Worm (Caenorhabditis elegans) whole organism, L4 larva: ENCODE results near the gene T25B9.12.

Experiments used
- D1046.2 ChIP-seq: fragments of 200-800 bp; sonication (Bioruptor generic); IDR thresholded peaks from 2 replicates; pipeline ENCODE4 v1.3.6; 2022; ENCODE audit warnings: missing genetic modification characterization, missing compliant biosample characterization
- F37D6.2 ChIP-seq: sonication (generic microtip); optimal IDR thresholded peaks from 2 replicates; lab custom pipeline; 2016; ENCODE audit warnings: mild to moderate bottlenecking, missing genetic modification characterization, missing compliant biosample characterization
- T26A8.4 ChIP-seq: fragments of 200-800 bp; sonication (Bioruptor generic); IDR thresholded peaks from 2 replicates; pipeline ENCODE4 v1.3.6; 2022; ENCODE audit warnings: missing genetic modification characterization, missing compliant biosample characterization
- Y105C5A.15 ChIP-seq: fragments of 200-800 bp; sonication (Bioruptor generic); IDR thresholded peaks from 2 replicates; pipeline ENCODE4 v1.3.6; 2022; ENCODE audit warnings: missing genetic modification characterization, missing compliant biosample characterization
- Y48G9A.11 ChIP-seq: fragments of 200-800 bp; sonication (Bioruptor generic); IDR thresholded peaks from 2 replicates; pipeline ENCODE4 v1.3.6; 2022; ENCODE audit warnings: missing genetic modification reagents, missing genetic modification characterization, missing compliant biosample characterization
- Y5F2A.4 ChIP-seq: fragments of 200-800 bp; sonication (Bioruptor generic); optimal IDR thresholded peaks from 2 replicates; lab custom pipeline; 2018; ENCODE audit warnings: mild to moderate bottlenecking, missing genetic modification characterization, missing compliant biosample characterization
- ZK337.2 ChIP-seq: fragments of 200-800 bp; sonication (Bioruptor generic); IDR thresholded peaks from 2 replicates; pipeline ENCODE4 v1.3.6; 2022; ENCODE audit warnings: missing genetic modification reagents, missing genetic modification characterization, missing compliant biosample characterization
- ZK546.5 ChIP-seq, 2 experiments: sonication (generic microtip); optimal IDR thresholded peaks; 2 replicates each; lab custom pipeline; 2017; ENCODE audit warnings: missing biosample characterization in 2 of 2, missing genetic modification characterization in 2 of 2
- aha-1 ChIP-seq: fragments of 150-350 bp; peaks from one replicate; lab custom pipeline; 2014; ENCODE audit warnings: missing biosample characterization, missing genetic modification characterization
- aly-2 ChIP-seq: sonication (generic microtip); optimal IDR thresholded peaks from 2 replicates; lab custom pipeline; 2018; ENCODE audit warnings: missing biosample characterization, missing genetic modification characterization
- arid-1 ChIP-seq: fragments of 200-800 bp; sonication (Bioruptor generic); conservative IDR thresholded peaks from 2 replicates; pipeline ENCODE4 v1.3.6; 2022; ENCODE audit warnings: missing genetic modification reagents, missing genetic modification characterization, missing compliant biosample characterization
- ceh-62 ChIP-seq: sonication (generic microtip); optimal IDR thresholded peaks from 2 replicates; lab custom pipeline; 2017; ENCODE audit warnings: missing biosample characterization, missing genetic modification characterization
- ces-1 ChIP-seq: fragments of 150-350 bp; sonication (generic microtip); optimal IDR thresholded peaks from 4 replicates; lab custom pipeline; 2014; ENCODE audit warnings: missing biosample characterization, missing genetic modification reagents, missing genetic modification characterization
- daf-16 ChIP-seq, 3 experiments: sonication (generic microtip); optimal IDR thresholded peaks; 2 replicates each; lab custom pipeline; 2016 to 2017; ENCODE audit warnings: missing genetic modification characterization in 3 of 3, missing genetic modification reagents in 3 of 3, mild to moderate bottlenecking in 2 of 3, missing compliant biosample characterization in 2 of 3, missing biosample characterization in 1 of 3, moderate library complexity in 1 of 3
- dmd-6 ChIP-seq: fragments of 200-800 bp; sonication (Bioruptor generic); IDR thresholded peaks from 2 replicates; pipeline ENCODE4 v1.3.6; 2022; ENCODE audit warnings: missing genetic modification reagents, missing genetic modification characterization, missing compliant biosample characterization
- dmd-9 ChIP-seq: fragments of 200-800 bp; sonication (Bioruptor generic); IDR thresholded peaks from 2 replicates; pipeline ENCODE4 v1.3.6; 2022; ENCODE audit warnings: missing genetic modification reagents, missing genetic modification characterization, missing compliant biosample characterization
- duxl-1 ChIP-seq: sonication (generic microtip); optimal IDR thresholded peaks from 2 replicates; lab custom pipeline; 2016; ENCODE audit warnings: mild to moderate bottlenecking, missing genetic modification characterization, moderate library complexity, missing compliant biosample characterization; ENCODE audit not compliant: poor library complexity
- dve-1 ChIP-seq: sonication (generic microtip); optimal IDR thresholded peaks from 2 replicates; lab custom pipeline; 2017; ENCODE audit warnings: antibody characterized with exemption, mild to moderate bottlenecking, missing genetic modification characterization, missing compliant biosample characterization; ENCODE audit not compliant: insufficient read depth
- egl-27 ChIP-seq: sonication (generic microtip); optimal IDR thresholded peaks from 3 replicates; lab custom pipeline; 2017; ENCODE audit warnings: missing biosample characterization, missing genetic modification reagents, missing genetic modification characterization
- hif-1 ChIP-seq, 2 experiments: sonication (generic microtip); optimal IDR thresholded peaks; 2 replicates each; lab custom pipeline; 2016 to 2017; ENCODE audit warnings: missing compliant biosample characterization in 2 of 2, missing genetic modification characterization in 2 of 2, missing genetic modification reagents in 2 of 2, missing genotype in 2 of 2, mild to moderate bottlenecking in 1 of 2
- lin-29 ChIP-seq: fragments of 200-800 bp; sonication (Bioruptor generic); IDR thresholded peaks from 2 replicates; pipeline ENCODE4 v1.3.6; 2022; ENCODE audit warnings: missing genetic modification reagents, missing genetic modification characterization, missing compliant biosample characterization
- madf-5 ChIP-seq, 2 experiments: fragments of 200-800 bp; sonication (Bioruptor generic); IDR thresholded peaks; 2 replicates each; pipeline ENCODE4 v1.3.6; 2022; ENCODE audit warnings: missing compliant biosample characterization in 2 of 2, missing genetic modification characterization in 2 of 2
- mes-2 ChIP-seq: sonication (generic microtip); optimal IDR thresholded peaks from 2 replicates; lab custom pipeline; 2016; ENCODE audit warnings: missing genotype, mild to moderate bottlenecking, missing genetic modification characterization, missing compliant biosample characterization; ENCODE audit not compliant: poor library complexity, severe bottlenecking
- nhr-10 ChIP-seq: fragments of 150-350 bp; optimal IDR thresholded peaks from 2 replicates; lab custom pipeline; 2014; ENCODE audit warnings: missing biosample characterization, missing genetic modification characterization
- nhr-111 ChIP-seq: fragments of 200-800 bp; sonication (Bioruptor generic); optimal IDR thresholded peaks from 2 replicates; lab custom pipeline; 2018; ENCODE audit warnings: mild to moderate bottlenecking, missing genetic modification characterization, missing compliant biosample characterization
- nhr-25 ChIP-seq: sonication (generic microtip); optimal IDR thresholded peaks from 2 replicates; lab custom pipeline; 2017; ENCODE audit warnings: missing genetic modification characterization, mild to moderate bottlenecking, missing compliant biosample characterization, antibody characterized with exemption, moderate library complexity, borderline replicate concordance; ENCODE audit not compliant: insufficient read depth
- nhr-41 ChIP-seq: fragments of 200-800 bp; sonication (Bioruptor generic); IDR thresholded peaks from 2 replicates; pipeline ENCODE4 v1.3.6; 2022; ENCODE audit warnings: missing genetic modification reagents, missing genetic modification characterization, missing compliant biosample characterization
- nhr-76 ChIP-seq: fragments of 150-350 bp; optimal IDR thresholded peaks from 2 replicates; lab custom pipeline; 2014; ENCODE audit warnings: missing biosample characterization, missing genetic modification characterization
- nhr-77 ChIP-seq: fragments of 150-350 bp; optimal IDR thresholded peaks from 2 replicates; lab custom pipeline; 2014; ENCODE audit warnings: missing biosample characterization, missing genetic modification characterization
- pha-4 ChIP-seq, 2 experiments: fragments of 150-350 bp in 1 of 2; fragments of 200-800 bp in 1 of 2; sonication (Bioruptor generic) in 1 of 2; IDR thresholded peaks in 1 of 2; optimal IDR thresholded peaks in 1 of 2; 2 replicates each; pipeline versions ENCODE4 v1.3.6 to Lab custom; 2014 to 2022; ENCODE audit warnings: missing genetic modification characterization in 2 of 2, missing genetic modification reagents in 2 of 2, missing biosample characterization in 1 of 2, missing compliant biosample characterization in 1 of 2
- php-3 ChIP-seq: fragments of 200-800 bp; sonication (Bioruptor generic); IDR thresholded peaks from 2 replicates; pipeline ENCODE4 v1.3.6; 2022; ENCODE audit warnings: missing genetic modification reagents, missing genetic modification characterization, missing compliant biosample characterization
- rbr-2 ChIP-seq: sonication (generic microtip); optimal IDR thresholded peaks from 2 replicates; lab custom pipeline; 2016; ENCODE audit warnings: missing genotype, missing genetic modification characterization, missing compliant biosample characterization
- skn-1 ChIP-seq: fragments of 150-350 bp; optimal IDR thresholded peaks from 2 replicates; lab custom pipeline; 2014; ENCODE audit warnings: missing biosample characterization, missing genetic modification characterization
- snpc-1.2 ChIP-seq: fragments of 200-800 bp; sonication (Bioruptor generic); IDR thresholded peaks from 2 replicates; pipeline ENCODE4 v1.3.6; 2022; ENCODE audit warnings: missing genetic modification reagents, missing genetic modification characterization, missing compliant biosample characterization
- tag-97 ChIP-seq: fragments of 200-800 bp; sonication (Bioruptor generic); IDR thresholded peaks from 2 replicates; pipeline ENCODE4 v1.3.6; 2022; ENCODE audit warnings: missing genetic modification characterization, missing compliant biosample characterization
- unc-39 ChIP-seq: sonication (generic microtip); optimal IDR thresholded peaks from 2 replicates; lab custom pipeline; 2017; ENCODE audit warnings: missing biosample characterization, missing genetic modification characterization
- unc-62 ChIP-seq, 3 experiments: fragments of 150-350 bp in 1 of 3; sonication (generic microtip); optimal IDR thresholded peaks in 2 of 3; peaks in 1 of 3; 1 replicate in 1 of 3; 2 replicates in 2 of 3; lab custom pipeline; 2014 to 2017; ENCODE audit warnings: missing biosample characterization in 3 of 3, missing genetic modification characterization in 3 of 3, missing genetic modification reagents in 3 of 3, missing genotype in 1 of 3
- zfp-2 ChIP-seq: sonication (generic microtip); optimal IDR thresholded peaks from 2 replicates; lab custom pipeline; 2016; ENCODE audit warnings: mild to moderate bottlenecking, missing genetic modification characterization, missing compliant biosample characterization
- ztf-11 ChIP-seq: fragments of 150-350 bp; optimal IDR thresholded peaks from 2 replicates; lab custom pipeline; 2014; ENCODE audit warnings: missing biosample characterization, missing genetic modification characterization
- ztf-7 ChIP-seq: fragments of 150-350 bp; optimal IDR thresholded peaks from 2 replicates; lab custom pipeline; 2014; ENCODE audit warnings: missing biosample characterization, missing genetic modification characterization

The T25B9.12 gene

ce11 chrIV:10765053-10765452, at the start of gene T25B9.12:
Gene T25B9.12 (plus strand): TSS chrIV:10765353.
- TF ChIP-seq dve-1 (tag; lab: Kevin White, UChicago) = no peak
- no peak for TF ChIP-seq Y5F2A.4 (GFP tag; lab: Kevin White, UChicago)
- TF ChIP-seq ZK337.2 (GFP tag; lab: Robert Waterston, UW) = no peak
- no peak for TF ChIP-seq php-3 (GFP tag; lab: Robert Waterston, UW)
- no peak for TF ChIP-seq Y48G9A.11 (GFP tag; lab: Robert Waterston, UW)
- TF ChIP-seq dmd-9 (GFP tag; lab: Robert Waterston, UW) = no peak
- no peak for TF ChIP-seq duxl-1 (tag; lab: Kevin White, UChicago)
- no peak for TF ChIP-seq ceh-62 (tag; lab: Kevin White, UChicago)
- no peak for TF ChIP-seq daf-16 (GFP tag; optimal IDR thresholded peaks at IDR 0.05; lab: Kevin White, UChicago)
- TF ChIP-seq daf-16 (tag; optimal IDR thresholded peaks at IDR 0.05; lab: Kevin White, UChicago) = no peak
- no peak for TF ChIP-seq arid-1 (GFP tag; lab: Robert Waterston, UW)
- no peak for TF ChIP-seq tag-97 (GFP tag; lab: Robert Waterston, UW)
- no peak for TF ChIP-seq nhr-41
- no peak for TF ChIP-seq skn-1 (tag; lab: Kevin White, UChicago)
- no peak for TF ChIP-seq nhr-10 (tag; lab: Kevin White, UChicago)

ce11 chrIV:10716348-10716747, 48.8 kb upstream of the T25B9.12 start, which contains the start of gene ncx-3:
Gene ncx-3 (plus strand): TSS chrIV:10716648.
- TF ChIP-seq mes-2 (tag; lab: Kevin White, UChicago) = no peak
- no peak for TF ChIP-seq dmd-6 (GFP tag; lab: Robert Waterston, UW)
- no peak for TF ChIP-seq dve-1 (tag; lab: Kevin White, UChicago)
- peak in 1 of 2 experiments; percentile 74 for TF ChIP-seq unc-62 (GFP tag; optimal IDR thresholded peaks at IDR 0.05 in 1 of 2; lab: Kevin White, UChicago)
- no peak for TF ChIP-seq unc-62 (tag; optimal IDR thresholded peaks at IDR 0.05; lab: Kevin White, UChicago)
- no peak for TF ChIP-seq Y48G9A.11 (GFP tag; lab: Robert Waterston, UW)

ce11 chrIV:10718075-10718474, 47.1 kb upstream of the T25B9.12 start:
- TF ChIP-seq snpc-1.2 (GFP tag; lab: Robert Waterston, UW) = no peak
- TF ChIP-seq arid-1 (GFP tag; lab: Robert Waterston, UW) = no peak
- no peak for TF ChIP-seq ZK546.5 (tag; optimal IDR thresholded peaks at IDR 0.05; lab: Kevin White, UChicago)
- no peak for TF ChIP-seq rbr-2 (tag; lab: Kevin White, UChicago)
- no peak for TF ChIP-seq madf-5 (GFP tag; IDR thresholded peaks at IDR 0.05; lab: Robert Waterston, UW)
- no peak for TF ChIP-seq F37D6.2
- TF ChIP-seq ces-1 (GFP tag; lab: Kevin White, UChicago) = no peak
- TF ChIP-seq egl-27 = no peak
- TF ChIP-seq pha-4 (GFP tag; IDR thresholded peaks at IDR 0.05; lab: Robert Waterston, UW) = no peak
- TF ChIP-seq pha-4 (tag; optimal IDR thresholded peaks at IDR 0.05; lab: Kevin White, UChicago) = no peak
- no peak for TF ChIP-seq T26A8.4 (GFP tag; lab: Robert Waterston, UW)
- TF ChIP-seq Y48G9A.11 (GFP tag; lab: Robert Waterston, UW) = no peak
- TF ChIP-seq nhr-76 (tag; lab: Kevin White, UChicago) = no peak
- no peak for TF ChIP-seq lin-29 (GFP tag; lab: Robert Waterston, UW)
- no peak for TF ChIP-seq ztf-11 (tag; lab: Kevin White, UChicago)
- TF ChIP-seq zfp-2 = no peak
- no peak for TF ChIP-seq hif-1 (tag; optimal IDR thresholded peaks at IDR 0.05; lab: Kevin White, UChicago)
- no peak for TF ChIP-seq nhr-77 (tag; lab: Kevin White, UChicago)
- TF ChIP-seq Y105C5A.15 (GFP tag; lab: Robert Waterston, UW) = no peak

ce11 chrIV:10718865-10719264, 46.3 kb upstream of the T25B9.12 start:
- TF ChIP-seq nhr-25 (tag; lab: Kevin White, UChicago) (no peak), Y5F2A.4 (GFP tag; lab: Kevin White, UChicago) (no peak), aly-2 (tag; lab: Kevin White, UChicago) (no peak), ztf-7 (tag; lab: Kevin White, UChicago) (no peak), nhr-111 (GFP tag; lab: Kevin White, UChicago) (no peak), unc-39 (no peak), aha-1 (tag; lab: Kevin White, UChicago) (no peak), D1046.2 (GFP tag; lab: Robert Waterston, UW) (no peak), Y105C5A.15 (GFP tag; lab: Robert Waterston, UW) (no peak)
